Worm (Caenorhabditis elegans): ENCODE measurements around the gene lgx-1.

ce11 chrX:5572638-5573037 is 34.3 kb upstream of the lgx-1 start:
- TF ChIP-seq egl-27 (tag; optimal IDR thresholded peaks at IDR 0.05): no peak
- no peak for TF ChIP-seq ama-1 (optimal IDR thresholded peaks at IDR 0.05)
- no peak for TF ChIP-seq alr-1 (tag; optimal IDR thresholded peaks at IDR 0.05)
- TF ChIP-seq skn-1 (tag; optimal IDR thresholded peaks at IDR 0.05): no peak
